Fruit fly (Drosophila melanogaster): ENCODE results near the gene Qsox4.
A peak's percentile ranks its signal among the peaks of the same experiment; 100 is the strongest.

DNA sequence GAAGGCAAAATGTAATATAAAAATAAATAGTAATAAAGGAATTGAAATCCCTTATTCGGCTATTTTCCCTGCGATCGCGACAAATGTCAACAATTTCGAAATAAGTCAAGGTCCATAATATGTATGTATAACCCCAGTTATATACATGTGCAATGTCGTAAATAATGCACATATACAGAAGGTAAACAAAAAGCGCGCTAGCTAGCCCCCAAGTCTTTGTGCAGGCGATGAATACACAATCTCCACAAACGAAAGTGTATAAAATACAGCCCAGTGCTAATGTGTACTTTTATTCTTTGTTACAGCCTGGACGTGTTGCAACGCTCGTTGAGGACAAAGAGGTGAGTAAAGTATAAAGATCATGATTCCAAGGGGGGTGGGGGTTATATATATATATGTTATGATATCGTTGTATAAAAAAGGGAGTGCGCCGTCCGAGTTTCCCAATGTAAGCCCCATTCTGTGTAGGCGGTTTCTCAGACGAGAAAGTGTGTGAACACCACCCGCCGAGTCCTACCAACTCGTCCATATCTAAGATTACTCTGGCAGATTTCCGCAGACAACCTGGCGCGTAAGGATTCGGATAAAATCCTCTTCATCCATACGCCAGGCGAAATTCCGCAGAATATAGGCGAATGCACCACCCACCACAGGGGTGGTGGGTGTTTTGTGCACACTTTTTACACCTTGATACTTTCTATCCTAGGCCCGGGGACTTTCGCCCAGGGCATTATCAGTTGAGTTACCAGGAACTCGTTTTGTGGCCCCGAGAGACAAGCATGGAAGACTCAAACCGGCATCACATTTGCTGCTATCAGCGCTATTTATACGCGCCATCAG, 27.3 kb downstream of the Qsox4 start:
- TF ChIP-seq Dfd (GFP tag; optimal IDR thresholded peaks at IDR 0.05) (no peak), Sry-β (GFP tag; optimal IDR thresholded peaks at IDR 0.05) (no peak), wdn (GFP tag; IDR thresholded peaks at IDR 0.05) (no peak), CG6813 (GFP tag; optimal IDR thresholded peaks at IDR 0.05) (no peak), ttk (GFP tag; IDR thresholded peaks at IDR 0.05) (peak; percentile 53; the same call in 1 of the 2 replicates), ind (GFP tag; optimal IDR thresholded peaks at IDR 0.05) (no peak), pita (GFP tag; optimal IDR thresholded peaks at IDR 0.05) (no peak), odd (GFP tag; optimal IDR thresholded peaks at IDR 0.05) (no peak), Dll (GFP tag; IDR thresholded peaks at IDR 0.05; ENCODE audit: partially characterized antibody) (0 out of 4 replicates have a peak, but pooled peaks have one; percentile 33)

All from whole organism, embryonic.